Fruit fly (Drosophila melanogaster) whole organism, pupa: ENCODE results near the gene elB.

ENCODE experiments used
- CG12605 ChIP-seq: fragments of 200-800 bp; sonication (Bioruptor generic); IDR thresholded peaks from 2 replicates; pipeline ENCODE4 v1.3.6; 2022; ENCODE audit warnings: missing biosample characterization, missing genetic modification characterization
- CG4496 ChIP-seq: fragments of 200-800 bp; sonication (Bioruptor generic); IDR thresholded peaks from 3 replicates; pipeline ENCODE4 v1.3.6; 2022; ENCODE audit warnings: missing biosample characterization, missing genetic modification characterization
- CG8159 ChIP-seq: fragments of 200-800 bp; sonication (Bioruptor generic); optimal IDR thresholded peaks from 3 replicates; lab custom pipeline; 2018; ENCODE audit warnings: missing biosample characterization, mild to moderate bottlenecking, missing genetic modification characterization, moderate library complexity
- D1 ChIP-seq: fragments of 200-800 bp; sonication (Bioruptor generic); optimal IDR thresholded peaks from 2 replicates; lab custom pipeline; 2018; ENCODE audit warnings: missing biosample characterization, mild to moderate bottlenecking, missing genetic modification characterization, moderate library complexity
- Snoo ChIP-seq: fragments of 200-800 bp; sonication (Bioruptor generic); optimal IDR thresholded peaks from 3 replicates; lab custom pipeline; 2017; ENCODE audit warnings: missing biosample characterization, mild to moderate bottlenecking, missing genetic modification characterization, inconsistent platforms
- fd96Ca ChIP-seq: fragments of 200-800 bp; sonication (Bioruptor generic); IDR thresholded peaks from 3 replicates; pipeline ENCODE4 v1.3.6; 2022; ENCODE audit warnings: missing biosample characterization, missing genetic modification characterization

dm6 chr2L:14434475-14434874 is 25.1 kb upstream of the elB start:
- TF ChIP-seq CG12605 (GFP tag; lab: Robert Waterston, UW) (no peak), fd96Ca (GFP tag; lab: Robert Waterston, UW) (no peak), Snoo (tag; lab: Kevin White, UChicago) (no peak), D1 (tag; lab: Kevin White, UChicago) (no peak), CG8159 (tag; lab: Kevin White, UChicago) (no peak), CG4496 (GFP tag; lab: Robert Waterston, UW) (no peak)
